Worm (Caenorhabditis elegans) whole organism, L4 larva: Measurements from ENCODE around the gene Y51A2B.5.

ENCODE experiments used
- ZK337.2 ChIP-seq: fragments of 200-800 bp; sonication (Bioruptor generic); IDR thresholded peaks from 2 replicates; pipeline ENCODE4 v1.3.6; 2022; ENCODE audit warnings: missing genetic modification reagents, missing genetic modification characterization, missing compliant biosample characterization
- ceh-82 ChIP-seq: sonication (generic microtip); optimal IDR thresholded peaks from 2 replicates; lab custom pipeline; 2017; ENCODE audit warnings: missing biosample characterization, missing genetic modification characterization
- dpl-1 ChIP-seq: fragments of 150-350 bp; optimal IDR thresholded peaks from 2 replicates; lab custom pipeline; 2014; ENCODE audit warnings: missing biosample characterization, missing genetic modification reagents, missing genetic modification characterization
- hif-1 ChIP-seq, 2 experiments: sonication (generic microtip); optimal IDR thresholded peaks; 2 replicates each; lab custom pipeline; 2016 to 2017; ENCODE audit warnings: missing compliant biosample characterization in 2 of 2, missing genetic modification characterization in 2 of 2, missing genetic modification reagents in 2 of 2, missing genotype in 2 of 2, mild to moderate bottlenecking in 1 of 2
- lin-39 ChIP-seq: fragments of 150-350 bp; optimal IDR thresholded peaks from 2 replicates; lab custom pipeline; 2014; ENCODE audit warnings: missing biosample characterization, missing genetic modification reagents, missing genetic modification characterization
- madf-9 ChIP-seq: fragments of 200-800 bp; sonication (Bioruptor generic); conservative IDR thresholded peaks from 2 replicates; pipeline ENCODE4 v1.3.6; 2022; ENCODE audit warnings: missing genetic modification reagents, missing genetic modification characterization, missing compliant biosample characterization
- mdl-1 ChIP-seq, 2 experiments: fragments of 150-350 bp in 1 of 2; sonication (generic microtip) in 1 of 2; optimal IDR thresholded peaks; 2 replicates each; lab custom pipeline; 2014 to 2017; ENCODE audit warnings: missing biosample characterization in 2 of 2, missing genetic modification characterization in 2 of 2
- mxl-3 ChIP-seq: fragments of 200-800 bp; sonication (Bioruptor generic); optimal IDR thresholded peaks from 2 replicates; lab custom pipeline; 2018; ENCODE audit warnings: mild to moderate bottlenecking, missing genetic modification characterization, missing compliant biosample characterization
- nhr-6 ChIP-seq: fragments of 150-350 bp; optimal IDR thresholded peaks from 2 replicates; lab custom pipeline; 2014; ENCODE audit warnings: missing biosample characterization, missing genetic modification characterization
- nhr-77 ChIP-seq: fragments of 150-350 bp; optimal IDR thresholded peaks from 2 replicates; lab custom pipeline; 2014; ENCODE audit warnings: missing biosample characterization, missing genetic modification characterization
- skn-1 ChIP-seq: fragments of 150-350 bp; optimal IDR thresholded peaks from 2 replicates; lab custom pipeline; 2014; ENCODE audit warnings: missing biosample characterization, missing genetic modification characterization
- unc-62 ChIP-seq, 3 experiments: fragments of 150-350 bp in 1 of 3; sonication (generic microtip); optimal IDR thresholded peaks in 2 of 3; peaks in 1 of 3; 1 replicate in 1 of 3; 2 replicates in 2 of 3; lab custom pipeline; 2014 to 2017; ENCODE audit warnings: missing biosample characterization in 3 of 3, missing genetic modification characterization in 3 of 3, missing genetic modification reagents in 3 of 3, missing genotype in 1 of 3

DNA sequence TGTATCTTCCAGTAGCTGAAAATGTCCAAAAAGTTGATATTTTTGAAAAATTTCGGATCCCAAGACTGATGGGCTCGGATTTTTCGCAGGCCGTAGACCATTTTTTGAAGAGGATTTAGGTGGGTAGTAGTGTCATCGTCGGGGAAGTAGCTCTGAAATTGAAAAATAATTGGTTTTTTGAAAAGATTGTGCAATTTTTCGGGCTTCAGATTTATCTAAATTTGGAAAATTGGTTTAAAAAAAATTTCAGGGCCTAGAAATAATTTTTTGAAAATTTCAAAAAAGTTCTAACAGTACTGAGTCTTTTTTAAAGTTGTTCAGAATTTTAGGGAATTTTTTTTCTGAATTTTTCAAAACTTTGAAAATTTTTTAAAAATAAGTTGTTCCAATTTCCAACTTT is 6.5 kb upstream of the Y51A2B.5 start, which contains the start of gene nhr-288:
- TF ChIP-seq hif-1 (tag; optimal IDR thresholded peaks at IDR 0.05; lab: Kevin White, UChicago) (no peak), nhr-6 (no peak), skn-1 (tag; lab: Kevin White, UChicago) (no peak), mdl-1 (tag; optimal IDR thresholded peaks at IDR 0.05; lab: Kevin White, UChicago) (no peak), madf-9 (GFP tag; lab: Robert Waterston, UW) (no peak), unc-62 (GFP tag; optimal IDR thresholded peaks at IDR 0.05 in 1 of 2; lab: Kevin White, UChicago) (peak in 1 of 2 experiments; percentile 9), unc-62 (tag; optimal IDR thresholded peaks at IDR 0.05; lab: Kevin White, UChicago) (no peak), lin-39 (tag; lab: Kevin White, UChicago) (no peak), dpl-1 (GFP tag; lab: Kevin White, UChicago) (no peak), nhr-77 (tag; lab: Kevin White, UChicago) (no peak), ceh-82 (tag; lab: Kevin White, UChicago) (no peak), mxl-3 (GFP tag; lab: Kevin White, UChicago) (no peak), ZK337.2 (no peak)
